Worm (Caenorhabditis elegans) whole organism, mixed stage, embryonic: ENCODE results near the gene skr-17.

Experiments
- ces-1 ChIP-seq: fragments of 150-350 bp; optimal IDR thresholded peaks from 2 replicates; lab custom pipeline; 2014; ENCODE audit warnings: missing biosample characterization, missing genetic modification reagents, missing genetic modification characterization
- lin-13 ChIP-seq: fragments of 150-350 bp; optimal IDR thresholded peaks from 2 replicates; lab custom pipeline; 2014; ENCODE audit warnings: missing biosample characterization, missing genetic modification characterization
- nhr-28 ChIP-seq: fragments of 150-350 bp; optimal IDR thresholded peaks from 2 replicates; lab custom pipeline; 2014; ENCODE audit warnings: missing biosample characterization, missing genetic modification characterization
- snpc-4 ChIP-seq: fragments of 150-350 bp; optimal IDR thresholded peaks from 2 replicates; lab custom pipeline; 2014; ENCODE audit warnings: missing biosample characterization, missing genetic modification characterization
- sptf-1 ChIP-seq: sonication (generic microtip); optimal IDR thresholded peaks from 2 replicates; lab custom pipeline; 2017; ENCODE audit warnings: mild to moderate bottlenecking, missing genetic modification characterization, moderate library complexity, missing compliant biosample characterization
- ztf-11 ChIP-seq: fragments of 150-350 bp; optimal IDR thresholded peaks from 2 replicates; lab custom pipeline; 2014; ENCODE audit warnings: missing biosample characterization, missing genetic modification characterization

- no peak for TF ChIP-seq snpc-4 (tag; lab: Kevin White, UChicago)
- TF ChIP-seq nhr-28 (tag; lab: Kevin White, UChicago), result no peak
- no peak for TF ChIP-seq ztf-11 (tag; lab: Kevin White, UChicago)
- TF ChIP-seq ces-1 (GFP tag; lab: Kevin White, UChicago), result no peak
- no peak for TF ChIP-seq lin-13 (tag; lab: Kevin White, UChicago)
- TF ChIP-seq sptf-1 (tag; lab: Kevin White, UChicago), result no peak
These were observed 19.7 kb upstream of the skr-17 start, which contains the start of gene B0228.9 for ce11 chrII:7763569-7763968.
